Worm (Caenorhabditis elegans) whole organism, L1 larva: ENCODE results near the gene T08G2.2.

ENCODE experiments used
- C16A3.4 ChIP-seq: fragments of 150-350 bp; optimal IDR thresholded peaks from 2 replicates; lab custom pipeline; 2014; ENCODE audit warnings: missing biosample characterization, missing genetic modification characterization
- C34B4.2 ChIP-seq: sonication (generic microtip); optimal IDR thresholded peaks from 2 replicates; lab custom pipeline; 2017; ENCODE audit warnings: mild to moderate bottlenecking, missing genetic modification characterization, missing compliant biosample characterization
- F16B12.6 ChIP-seq: fragments of 150-350 bp; optimal IDR thresholded peaks from 2 replicates; lab custom pipeline; 2014; ENCODE audit warnings: missing biosample characterization, missing genetic modification characterization
- Y116A8C.19 ChIP-seq: sonication (generic microtip); optimal IDR thresholded peaks from 2 replicates; lab custom pipeline; 2016; ENCODE audit warnings: missing compliant biosample characterization, missing genetic modification characterization, borderline replicate concordance
- blmp-1 ChIP-seq: fragments of 150-350 bp; optimal IDR thresholded peaks from 2 replicates; lab custom pipeline; 2014; ENCODE audit warnings: missing biosample characterization, missing genetic modification characterization
- ceh-88 ChIP-seq: fragments of 200-800 bp; sonication (Bioruptor generic); IDR thresholded peaks from 2 replicates; pipeline ENCODE4 v1.3.6; 2022; ENCODE audit warnings: missing genetic modification characterization, missing compliant biosample characterization
- ceh-90 ChIP-seq: sonication (generic microtip); optimal IDR thresholded peaks from 2 replicates; lab custom pipeline; 2016; ENCODE audit warnings: missing genetic modification characterization, missing compliant biosample characterization
- dpl-1 ChIP-seq, 3 experiments: fragments of 150-350 bp in 2 of 3; sonication (generic microtip) in 1 of 3; optimal IDR thresholded peaks; 2 replicates each; lab custom pipeline; 2014 to 2017; ENCODE audit warnings: missing biosample characterization in 3 of 3, missing genetic modification characterization in 3 of 3, missing genetic modification reagents in 3 of 3
- efl-1 ChIP-seq, 4 experiments: fragments of 150-350 bp; optimal IDR thresholded peaks in 3 of 4; peaks in 1 of 4; 1 replicate in 1 of 4; 2 replicates in 3 of 4; lab custom pipeline; 2014; ENCODE audit warnings: missing biosample characterization in 2 of 4, missing genetic modification characterization in 2 of 4, missing genetic modification reagents in 2 of 4
- efl-3 ChIP-seq: fragments of 200-800 bp; sonication (Bioruptor generic); optimal IDR thresholded peaks from 2 replicates; lab custom pipeline; 2018; ENCODE audit warnings: mild to moderate bottlenecking, missing genetic modification characterization, missing compliant biosample characterization
- elt-2 ChIP-seq: sonication (generic microtip); optimal IDR thresholded peaks from 2 replicates; lab custom pipeline; 2016; ENCODE audit warnings: missing genetic modification characterization, mild to moderate bottlenecking, inconsistent platforms, missing compliant biosample characterization, missing genetic modification reagents
- fkh-10 ChIP-seq: sonication (generic microtip); optimal IDR thresholded peaks from 2 replicates; lab custom pipeline; 2017; ENCODE audit warnings: missing biosample characterization, missing genetic modification reagents, missing genetic modification characterization
- fos-1 ChIP-seq: fragments of 150-350 bp; optimal IDR thresholded peaks from 2 replicates; lab custom pipeline; 2014; ENCODE audit warnings: missing biosample characterization, missing genetic modification characterization
- hpl-2 ChIP-seq: fragments of 150-350 bp; optimal IDR thresholded peaks from 2 replicates; lab custom pipeline; 2014; ENCODE audit warnings: missing biosample characterization, missing genetic modification reagents, missing genetic modification characterization
- irx-1 ChIP-seq: sonication (generic microtip); optimal IDR thresholded peaks from 2 replicates; lab custom pipeline; 2016; ENCODE audit warnings: missing genetic modification characterization, missing compliant biosample characterization
- isw-1 ChIP-seq: fragments of 200-800 bp; sonication (Bioruptor generic); IDR thresholded peaks from 2 replicates; pipeline ENCODE4 v1.3.6; 2022; ENCODE audit warnings: missing genetic modification characterization, missing compliant biosample characterization
- lin-35 ChIP-seq, 2 experiments: fragments of 150-350 bp; optimal IDR thresholded peaks; 2 replicates each; lab custom pipeline; 2014; ENCODE audit warnings: missing biosample characterization in 2 of 2, missing genetic modification characterization in 2 of 2, missing genetic modification reagents in 2 of 2
- lir-3 ChIP-seq: sonication (generic microtip); optimal IDR thresholded peaks from 2 replicates; lab custom pipeline; 2016; ENCODE audit warnings: mild to moderate bottlenecking, missing genetic modification characterization, moderate library complexity, missing compliant biosample characterization; ENCODE audit not compliant: poor library complexity
- mab-9 ChIP-seq: fragments of 200-800 bp; sonication (Bioruptor generic); IDR thresholded peaks from 2 replicates; pipeline ENCODE4 v1.3.6; 2022; ENCODE audit warnings: missing genetic modification reagents, missing genetic modification characterization, missing compliant biosample characterization
- mef-2 ChIP-seq: fragments of 150-350 bp; optimal IDR thresholded peaks from 2 replicates; lab custom pipeline; 2014; ENCODE audit warnings: missing biosample characterization, missing genetic modification characterization
- nhr-12 ChIP-seq: sonication (generic microtip); optimal IDR thresholded peaks from 2 replicates; lab custom pipeline; 2017; ENCODE audit warnings: missing biosample characterization, missing genetic modification characterization
- nhr-19 ChIP-seq: fragments of 200-800 bp; sonication (Bioruptor generic); conservative IDR thresholded peaks from 2 replicates; pipeline ENCODE4 v1.3.6; 2022; ENCODE audit warnings: missing genetic modification characterization, missing compliant biosample characterization
- nhr-28 ChIP-seq: fragments of 150-350 bp; optimal IDR thresholded peaks from 2 replicates; lab custom pipeline; 2014; ENCODE audit warnings: missing biosample characterization, missing genetic modification characterization
- pag-3 ChIP-seq: sonication (generic microtip); optimal IDR thresholded peaks from 2 replicates; lab custom pipeline; 2017; ENCODE audit warnings: missing genetic modification characterization, mild to moderate bottlenecking, missing compliant biosample characterization, antibody characterized with exemption, borderline replicate concordance; ENCODE audit not compliant: insufficient read depth
- rnt-1 ChIP-seq: sonication (generic microtip); optimal IDR thresholded peaks from 2 replicates; lab custom pipeline; 2016; ENCODE audit warnings: mild to moderate bottlenecking, missing genetic modification characterization, moderate library complexity, missing compliant biosample characterization
- snu-23 ChIP-seq: sonication (generic microtip); optimal IDR thresholded peaks from 2 replicates; lab custom pipeline; 2016; ENCODE audit warnings: missing genetic modification characterization, missing compliant biosample characterization
- sox-4 ChIP-seq: sonication (generic microtip); optimal IDR thresholded peaks from 2 replicates; lab custom pipeline; 2016; ENCODE audit warnings: missing genetic modification characterization, missing compliant biosample characterization
- tbx-2 ChIP-seq: sonication (generic microtip); optimal IDR thresholded peaks from 2 replicates; lab custom pipeline; 2016; ENCODE audit warnings: missing genetic modification characterization, missing compliant biosample characterization
- tlp-1 ChIP-seq: fragments of 150-350 bp; optimal IDR thresholded peaks from 2 replicates; lab custom pipeline; 2014; ENCODE audit warnings: missing biosample characterization, missing genetic modification characterization
- unc-30 ChIP-seq: sonication (generic microtip); optimal IDR thresholded peaks from 2 replicates; lab custom pipeline; 2017; ENCODE audit warnings: missing biosample characterization, missing genetic modification characterization
- unc-62 ChIP-seq: fragments of 150-350 bp; optimal IDR thresholded peaks from 2 replicates; lab custom pipeline; 2014; ENCODE audit warnings: missing biosample characterization, missing genetic modification reagents, missing genetic modification characterization
- unc-86 ChIP-seq: sonication (generic microtip); optimal IDR thresholded peaks from 2 replicates; lab custom pipeline; 2016; ENCODE audit warnings: missing genetic modification characterization, missing compliant biosample characterization
- unc-98 ChIP-seq: fragments of 200-800 bp; sonication (Bioruptor generic); IDR thresholded peaks from 2 replicates; pipeline ENCODE4 v1.3.6; 2022; ENCODE audit warnings: missing genetic modification characterization, missing compliant biosample characterization
- xbp-1 ChIP-seq: sonication (generic microtip); optimal IDR thresholded peaks from 2 replicates; lab custom pipeline; 2016; ENCODE audit warnings: missing genetic modification characterization, missing compliant biosample characterization
- zip-4 ChIP-seq: fragments of 200-800 bp; sonication (Bioruptor generic); optimal IDR thresholded peaks from 2 replicates; lab custom pipeline; 2018; ENCODE audit warnings: mild to moderate bottlenecking, missing genetic modification characterization, moderate library complexity, missing compliant biosample characterization
- ztf-11 ChIP-seq, 2 experiments: sonication (generic microtip); optimal IDR thresholded peaks; 2 replicates each; lab custom pipeline; 2016 to 2017; ENCODE audit warnings: missing genetic modification characterization in 2 of 2, missing biosample characterization in 1 of 2, missing compliant biosample characterization in 1 of 2

The T08G2.2 gene

DNA sequence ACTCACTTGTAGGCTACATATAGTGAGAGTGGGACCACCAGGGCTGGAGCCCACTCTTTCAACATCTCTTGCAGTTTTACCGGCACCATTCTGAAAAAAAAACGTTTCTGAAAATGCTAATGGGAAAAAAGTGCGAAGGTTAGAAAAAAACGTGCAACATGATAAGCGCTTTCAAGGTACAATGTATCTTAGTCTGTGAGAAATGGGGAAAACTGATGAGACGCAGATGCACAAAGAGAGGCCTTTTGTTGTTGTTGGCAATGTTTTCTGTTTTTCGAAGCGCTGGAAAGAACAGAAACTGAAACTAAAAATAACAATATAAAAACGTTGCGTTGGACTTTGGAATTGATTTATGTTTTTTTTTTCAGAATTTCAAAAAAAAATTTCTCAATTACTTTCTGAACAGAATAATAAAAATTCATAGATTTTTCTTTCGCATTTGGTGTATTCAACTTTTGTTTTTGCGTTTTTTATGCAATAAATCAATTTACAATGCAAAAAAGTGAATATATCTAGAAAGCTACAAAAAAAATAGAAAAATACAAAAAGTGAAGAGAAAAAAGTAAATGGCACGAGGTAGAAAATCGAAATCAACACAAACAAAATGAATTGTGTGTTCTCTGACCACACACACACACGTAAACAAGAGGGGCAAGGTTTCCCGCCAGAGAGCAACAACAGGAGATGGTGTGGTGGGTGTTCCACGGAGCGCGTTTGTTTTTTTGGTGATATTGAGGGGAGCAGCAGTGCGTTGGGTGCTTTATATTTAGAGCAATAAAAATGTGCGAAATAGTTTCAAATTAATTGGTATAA is 26.8 kb upstream of the T08G2.2 start, which contains the start of gene dhs-30:
dhs-30 (minus strand) TSS at position 90 of the 813 bp plus-strand sequence.
- no peak for TF ChIP-seq hpl-2 (GFP tag; lab: Kevin White, UChicago)
- TF ChIP-seq unc-30 (tag; lab: Kevin White, UChicago): no peak
- TF ChIP-seq dpl-1 (GFP tag; optimal IDR thresholded peaks at IDR 0.05; lab: Kevin White, UChicago): peak in 1 of 3 experiments; percentile 18
- peak; percentile 2 for TF ChIP-seq elt-2 (tag; lab: Kevin White, UChicago)
- TF ChIP-seq lin-35 (GFP tag; optimal IDR thresholded peaks at IDR 0.05; lab: Kevin White, UChicago): peak in 1 of 2 experiments; percentile 10
- TF ChIP-seq nhr-19: peak; percentile 42
- no peak for TF ChIP-seq tbx-2 (tag; lab: Kevin White, UChicago)
- peak; percentile 22 for TF ChIP-seq C16A3.4 (tag; lab: Kevin White, UChicago)
- no peak for TF ChIP-seq C34B4.2 (tag; lab: Kevin White, UChicago)

DNA sequence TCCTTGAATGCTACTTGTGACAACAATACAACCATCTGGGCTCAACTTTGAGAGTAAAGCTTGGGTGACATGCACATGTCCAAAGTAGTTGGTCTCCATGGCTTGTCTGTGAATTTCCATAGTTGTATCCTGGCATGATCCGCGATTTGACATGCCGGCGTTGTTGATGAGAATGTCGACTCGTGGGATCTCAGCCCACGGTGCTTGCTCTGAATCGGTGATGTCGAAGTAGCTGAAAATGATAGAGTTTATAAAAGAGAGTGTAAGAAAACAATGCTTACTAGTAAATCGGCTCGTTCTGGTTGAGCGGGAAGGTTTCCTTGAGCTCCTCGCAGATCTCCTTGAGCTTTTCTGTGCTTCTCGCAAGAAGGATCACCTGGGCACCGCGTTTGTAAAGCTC is 25.8 kb upstream of the T08G2.2 start:
- TF ChIP-seq mef-2 (tag; lab: Kevin White, UChicago) (no peak), rnt-1 (tag; lab: Kevin White, UChicago) (no peak), snu-23 (GFP tag; lab: Kevin White, UChicago) (no peak), dpl-1 (GFP tag; optimal IDR thresholded peaks at IDR 0.05; lab: Kevin White, UChicago) (no peak), ztf-11 (tag; optimal IDR thresholded peaks at IDR 0.05; lab: Kevin White, UChicago) (no peak), sox-4 (tag; lab: Kevin White, UChicago) (no peak)
- TF ChIP-seq, all 84 proteins: peak for 0

DNA sequence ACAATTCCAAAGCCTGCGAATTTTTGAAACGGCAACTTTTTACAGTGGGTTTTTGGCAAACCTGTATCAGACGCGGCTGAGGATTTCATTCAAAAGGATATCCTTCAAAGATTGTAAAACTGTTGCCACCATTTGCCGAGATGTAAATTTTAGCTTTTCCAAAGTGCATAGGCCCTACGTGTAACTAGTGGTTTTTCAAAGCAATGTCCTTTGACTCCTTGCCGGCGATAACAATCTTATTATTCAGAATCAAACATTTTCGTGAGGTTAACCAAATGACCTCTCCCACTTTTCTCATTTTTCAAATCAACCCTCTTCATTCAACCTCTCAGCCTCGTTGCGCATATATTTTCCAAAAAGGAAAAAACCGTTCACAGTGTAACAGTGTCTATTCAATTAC is 22.2 kb upstream of the T08G2.2 start, which contains the start of gene T25G12.3:
T25G12.3 (plus strand) TSS at position 301 of the 400 bp plus-strand sequence.
- TF ChIP-seq fos-1 (tag; lab: Kevin White, UChicago): no peak
- TF ChIP-seq F16B12.6 (tag; lab: Kevin White, UChicago): no peak
- TF ChIP-seq blmp-1 (tag; lab: Kevin White, UChicago): no peak
- TF ChIP-seq unc-98 (GFP tag; lab: Robert Waterston, UW): no peak
- no peak for TF ChIP-seq ceh-90 (tag; lab: Kevin White, UChicago)
- no peak for TF ChIP-seq unc-86 (tag; lab: Kevin White, UChicago)

DNA sequence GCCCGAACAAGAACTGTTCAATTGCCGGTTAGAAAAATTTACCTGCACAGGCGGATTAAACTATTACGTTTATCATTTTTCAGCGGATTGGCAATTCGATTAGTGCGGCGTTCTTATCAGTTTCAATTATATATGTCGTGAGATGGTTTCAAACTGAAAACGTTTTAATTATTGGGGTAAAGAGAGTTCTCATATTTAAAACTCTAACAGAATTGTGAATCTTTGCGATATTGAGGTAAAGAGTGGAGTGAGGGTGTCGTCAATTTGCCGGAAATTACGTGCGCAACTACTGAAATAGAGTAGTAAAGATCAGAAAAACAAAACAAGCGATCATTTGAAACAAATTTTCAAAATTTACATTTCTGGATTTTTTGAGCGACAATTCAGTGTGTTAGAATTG is 20.9 kb upstream of the T08G2.2 start, which contains the start of gene T25G12.6:
T25G12.6 (minus strand) TSS at position 101 of the 400 bp plus-strand sequence.
- TF ChIP-seq hpl-2 (GFP tag; lab: Kevin White, UChicago) (no peak), sox-4 (tag; lab: Kevin White, UChicago) (no peak), tlp-1 (tag; lab: Kevin White, UChicago) (no peak), fkh-10 (no peak), efl-3 (GFP tag; lab: Kevin White, UChicago) (no peak), nhr-12 (tag; lab: Kevin White, UChicago) (no peak), pag-3 (tag; lab: Kevin White, UChicago) (no peak), Y116A8C.19 (tag; lab: Kevin White, UChicago) (no peak), xbp-1 (tag; lab: Kevin White, UChicago) (no peak), zip-4 (GFP tag; lab: Kevin White, UChicago) (no peak), nhr-19 (no peak), ceh-88 (GFP tag; lab: Robert Waterston, UW) (no peak), isw-1 (GFP tag; lab: Robert Waterston, UW) (no peak), fos-1 (tag; lab: Kevin White, UChicago) (no peak), unc-62 (GFP tag; lab: Kevin White, UChicago) (no peak)

DNA sequence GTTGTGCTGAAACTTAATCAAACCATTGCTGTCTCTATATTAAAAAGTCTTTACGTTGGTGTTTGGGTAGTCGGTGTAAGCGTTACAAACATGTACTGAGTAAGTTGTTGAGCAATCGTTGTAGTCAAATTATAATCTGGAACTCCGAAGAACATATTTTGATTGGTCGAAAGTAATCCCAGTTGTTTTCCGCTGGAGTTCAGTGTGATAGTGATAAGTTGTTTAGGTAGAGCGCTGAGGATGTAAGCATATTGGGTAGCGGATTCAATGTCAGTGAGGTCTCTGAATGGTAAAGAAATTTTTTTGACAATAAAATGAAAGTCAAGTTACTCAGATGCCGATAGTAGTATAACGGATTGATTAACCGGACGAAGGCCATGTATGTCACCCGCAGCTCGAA is 18.2 kb upstream of the T08G2.2 start:
- TF ChIP-seq dpl-1 (GFP tag; optimal IDR thresholded peaks at IDR 0.05; lab: Kevin White, UChicago) (no peak), nhr-28 (tag; lab: Kevin White, UChicago) (no peak), irx-1 (tag; lab: Kevin White, UChicago) (no peak), mab-9 (GFP tag; lab: Robert Waterston, UW) (no peak), lir-3 (tag; lab: Kevin White, UChicago) (no peak), efl-1 (optimal IDR thresholded peaks at IDR 0.05; lab: Kevin White, UChicago) (no peak), efl-1 (GFP tag; optimal IDR thresholded peaks at IDR 0.05 in 1 of 2; lab: Kevin White, UChicago) (no peak), lin-35 (GFP tag; optimal IDR thresholded peaks at IDR 0.05; lab: Kevin White, UChicago) (no peak)
- TF ChIP-seq, all 84 proteins: peak for 0
